Worm (Caenorhabditis elegans) whole organism, early embryonic: ENCODE measurements around the gene rig-4.

ENCODE experiments used
- B0310.2 ChIP-seq: sonication (generic microtip); optimal IDR thresholded peaks from 2 replicates; lab custom pipeline; 2016; ENCODE audit warnings: mild to moderate bottlenecking, missing genetic modification characterization, missing compliant biosample characterization
- ama-1 ChIP-seq: fragments of 150-350 bp; optimal IDR thresholded peaks from 2 replicates; lab custom pipeline; 2014
- ceh-13 ChIP-seq: fragments of 200-800 bp; sonication (Bioruptor generic); optimal IDR thresholded peaks from 2 replicates; lab custom pipeline; 2018; ENCODE audit warnings: mild to moderate bottlenecking, missing genetic modification characterization, missing compliant biosample characterization
- ets-7 ChIP-seq: sonication (generic microtip); optimal IDR thresholded peaks from 2 replicates; lab custom pipeline; 2016; ENCODE audit warnings: missing genotype, missing genetic modification characterization, missing compliant biosample characterization
- hnd-1 ChIP-seq: sonication (generic microtip); optimal IDR thresholded peaks from 2 replicates; lab custom pipeline; 2016; ENCODE audit warnings: missing genetic modification characterization, missing compliant biosample characterization
- sea-1 ChIP-seq: fragments of 200-800 bp; sonication (Bioruptor generic); conservative IDR thresholded peaks from 2 replicates; pipeline ENCODE4 v1.3.6; 2022; ENCODE audit warnings: missing genetic modification characterization, missing compliant biosample characterization

DNA sequence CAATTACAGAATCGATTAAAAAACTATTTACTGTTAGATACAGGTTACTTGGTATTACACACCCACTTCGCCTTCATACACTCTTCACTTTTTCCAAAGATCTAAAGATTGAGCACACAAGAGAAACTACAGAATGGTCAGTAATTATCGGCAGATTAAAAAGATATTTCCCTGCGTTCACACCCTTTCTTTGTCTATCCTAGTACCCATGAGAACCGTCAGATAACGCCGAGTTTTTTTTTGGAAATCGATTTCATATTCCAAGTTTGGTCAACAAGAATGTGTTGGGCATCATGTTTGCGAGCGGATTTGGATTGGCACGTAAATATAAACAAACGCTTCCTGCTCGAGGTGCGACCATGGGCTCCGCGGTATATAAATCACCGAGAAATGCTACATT, 9.9 kb upstream of the rig-4 start, which contains the start of gene C26B2.8:
- no peak for TF ChIP-seq ama-1 (lab: Kevin White, UChicago)
- no peak for TF ChIP-seq ets-7 (tag; lab: Kevin White, UChicago)
- no peak for TF ChIP-seq ceh-13 (GFP tag; lab: Kevin White, UChicago)
- TF ChIP-seq hnd-1 (tag; lab: Kevin White, UChicago) = no peak
- TF ChIP-seq B0310.2 (tag; lab: Kevin White, UChicago) = no peak
- TF ChIP-seq sea-1 = no peak
